Worm (Caenorhabditis elegans) whole organism, midembryonic: ENCODE data around the gene T27E9.6.

Experiments used
- T22C8.4 ChIP-seq: fragments of 200-800 bp; sonication (Bioruptor generic); IDR thresholded peaks from 2 replicates; pipeline ENCODE4 v1.3.6; 2022; ENCODE audit warnings: missing genetic modification characterization, missing compliant biosample characterization
- cog-1 ChIP-seq: sonication (generic microtip); optimal IDR thresholded peaks from 2 replicates; lab custom pipeline; 2016; ENCODE audit warnings: missing genetic modification characterization, missing compliant biosample characterization
- flt-1 ChIP-seq: fragments of 200-800 bp; sonication (Bioruptor generic); IDR thresholded peaks from 2 replicates; pipeline ENCODE4 v1.3.6; 2022; ENCODE audit warnings: missing genetic modification characterization, missing compliant biosample characterization
- klf-2 ChIP-seq: fragments of 200-800 bp; sonication (Bioruptor generic); conservative IDR thresholded peaks from 2 replicates; pipeline ENCODE4 v1.3.6; 2022; ENCODE audit warnings: missing genetic modification reagents, missing genetic modification characterization, missing compliant biosample characterization
- med-1 ChIP-seq: sonication (generic microtip); optimal IDR thresholded peaks from 2 replicates; lab custom pipeline; 2017; ENCODE audit warnings: missing genetic modification characterization, mild to moderate bottlenecking, missing compliant biosample characterization, antibody characterized with exemption, missing genetic modification reagents; ENCODE audit not compliant: insufficient read depth
- ref-1 ChIP-seq: fragments of 200-800 bp; sonication (Bioruptor generic); conservative IDR thresholded peaks from 2 replicates; pipeline ENCODE4 v1.3.6; 2022; ENCODE audit warnings: missing genetic modification reagents, missing genetic modification characterization, missing compliant biosample characterization
- tab-1 ChIP-seq: fragments of 200-800 bp; sonication (Bioruptor generic); IDR thresholded peaks from 2 replicates; pipeline ENCODE4 v1.3.6; 2022; ENCODE audit warnings: missing genetic modification characterization, missing compliant biosample characterization
- ztf-23 ChIP-seq: fragments of 200-800 bp; sonication (Bioruptor generic); IDR thresholded peaks from 2 replicates; pipeline ENCODE4 v1.3.6; 2022; ENCODE audit warnings: missing genetic modification reagents, missing genetic modification characterization, missing compliant biosample characterization
- ztf-29 ChIP-seq: fragments of 200-800 bp; sonication (Bioruptor generic); IDR thresholded peaks from 2 replicates; pipeline ENCODE4 v1.3.6; 2022; ENCODE audit warnings: missing genetic modification reagents, missing genetic modification characterization, missing compliant biosample characterization

DNA sequence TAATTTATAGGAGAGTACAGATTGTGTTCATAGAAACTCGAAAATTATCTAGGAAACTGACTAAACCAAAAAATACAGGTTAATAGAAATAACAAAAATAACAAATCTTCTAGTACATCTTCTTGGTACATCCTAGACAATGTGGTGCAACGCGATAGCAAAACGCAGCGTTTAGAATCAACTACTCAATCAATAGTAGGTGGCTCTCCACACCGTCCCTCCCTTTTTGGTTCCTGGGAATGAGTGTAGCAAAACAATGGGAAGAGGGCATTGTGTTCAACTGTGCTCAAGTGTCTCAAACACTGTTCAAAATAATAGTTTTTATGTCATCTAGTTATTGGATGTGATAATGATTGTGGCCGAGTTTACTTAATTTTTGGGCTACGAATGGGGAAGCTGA, at the start of gene T27E9.6:
- TF ChIP-seq T22C8.4 (GFP tag; lab: Robert Waterston, UW) (no peak), tab-1 (GFP tag; lab: Robert Waterston, UW) (no peak), ref-1 (GFP tag; lab: Robert Waterston, UW) (no peak), cog-1 (tag; lab: Kevin White, UChicago) (no peak), flt-1 (GFP tag; lab: Robert Waterston, UW) (no peak), klf-2 (GFP tag; lab: Robert Waterston, UW) (no peak), med-1 (no peak), ztf-29 (no peak), ztf-23 (GFP tag; lab: Robert Waterston, UW) (no peak)
